Fruit fly (Drosophila melanogaster) whole organism, embryonic: ENCODE data around the gene CG33268.
A peak's percentile ranks its signal among the peaks of the same experiment; 100 is the strongest.

Experiments used
- BtbVII ChIP-seq: fragments of 200-800 bp; sonication (Bioruptor generic); optimal IDR thresholded peaks from 3 replicates; lab custom pipeline; 2017; ENCODE audit warnings: missing biosample characterization, mild to moderate bottlenecking, missing genetic modification characterization
- CG10565 ChIP-seq: fragments of 200-800 bp; sonication (Bioruptor generic); optimal IDR thresholded peaks from 3 replicates; lab custom pipeline; 2016; ENCODE audit warnings: missing biosample characterization, mild to moderate bottlenecking, missing genetic modification characterization
- CG11398 ChIP-seq: fragments of 200-800 bp; sonication (Bioruptor generic); optimal IDR thresholded peaks from 2 replicates; lab custom pipeline; 2016; ENCODE audit warnings: missing biosample characterization, missing genetic modification characterization
- CG11456 ChIP-seq: fragments of 200-800 bp; sonication (Bioruptor generic); IDR thresholded peaks from 3 replicates; pipeline ENCODE4 v1.3.6; 2022; ENCODE audit warnings: missing biosample characterization, missing genetic modification characterization
- CG11504 ChIP-seq: fragments of 200-800 bp; sonication (Bioruptor generic); optimal IDR thresholded peaks from 3 replicates; lab custom pipeline; 2019; ENCODE audit warnings: missing biosample characterization, mild to moderate bottlenecking, missing genetic modification characterization, moderate library complexity
- CG11695 ChIP-seq: fragments of 200-800 bp; sonication (Bioruptor generic); IDR thresholded peaks from 3 replicates; pipeline ENCODE4 v1.3.6; 2022; ENCODE audit warnings: missing biosample characterization, missing genetic modification characterization
- CG11723 ChIP-seq: fragments of 200-800 bp; sonication (Bioruptor generic); optimal IDR thresholded peaks from 2 replicates; lab custom pipeline; 2017; ENCODE audit warnings: missing biosample characterization, mild to moderate bottlenecking, missing genetic modification characterization
- CG12071 ChIP-seq: fragments of 200-800 bp; sonication (Bioruptor generic); optimal IDR thresholded peaks from 3 replicates; lab custom pipeline; 2018; ENCODE audit warnings: missing biosample characterization, mild to moderate bottlenecking, missing genetic modification characterization
- CG13287 ChIP-seq: fragments of 200-800 bp; sonication (Bioruptor generic); IDR thresholded peaks from 2 replicates; pipeline ENCODE4 v1.3.6; 2022; ENCODE audit warnings: missing biosample characterization, missing genetic modification characterization; ENCODE audit not compliant: partially characterized antibody
- CG13775 ChIP-seq: fragments of 200-800 bp; sonication (Bioruptor generic); optimal IDR thresholded peaks from 3 replicates; lab custom pipeline; 2017; ENCODE audit warnings: missing biosample characterization, mild to moderate bottlenecking, missing genetic modification characterization
- CG15011 ChIP-seq: fragments of 200-800 bp; sonication (Bioruptor generic); optimal IDR thresholded peaks from 3 replicates; lab custom pipeline; 2018; ENCODE audit warnings: missing biosample characterization, mild to moderate bottlenecking, missing genetic modification characterization
- CG18764 ChIP-seq: fragments of 200-800 bp; sonication (Bioruptor generic); optimal IDR thresholded peaks from 3 replicates; lab custom pipeline; 2016; ENCODE audit warnings: missing biosample characterization, missing genetic modification characterization
- CG2129 ChIP-seq: fragments of 200-800 bp; sonication (Bioruptor generic); IDR thresholded peaks from 2 replicates; pipeline ENCODE4 v1.3.6; 2022; ENCODE audit warnings: missing biosample characterization, missing genetic modification characterization; ENCODE audit not compliant: partially characterized antibody
- CG31441 ChIP-seq: fragments of 200-800 bp; sonication (Bioruptor generic); IDR thresholded peaks from 2 replicates; pipeline ENCODE4 v1.3.6; 2022; ENCODE audit warnings: missing biosample characterization, missing genetic modification characterization
- CG7556 ChIP-seq: fragments of 200-800 bp; sonication (Bioruptor generic); optimal IDR thresholded peaks from 2 replicates; lab custom pipeline; 2017; ENCODE audit warnings: missing biosample characterization, mild to moderate bottlenecking, missing genetic modification characterization
- CG8089 ChIP-seq: fragments of 200-800 bp; sonication (Bioruptor generic); optimal IDR thresholded peaks from 3 replicates; lab custom pipeline; 2016; ENCODE audit warnings: missing biosample characterization, missing genetic modification characterization
- Doc2 ChIP-seq: fragments of 200-800 bp; sonication (Bioruptor generic); IDR thresholded peaks from 2 replicates; pipeline ENCODE4 v1.3.6; 2022; ENCODE audit warnings: missing biosample characterization, missing genetic modification characterization
- Doc3 ChIP-seq: fragments of 200-800 bp; sonication (Bioruptor generic); IDR thresholded peaks from 3 replicates; pipeline ENCODE4 v1.3.6; 2022; ENCODE audit warnings: missing biosample characterization, missing genetic modification characterization; ENCODE audit not compliant: partially characterized antibody
- Dp ChIP-seq: fragments of 200-800 bp; sonication (Bioruptor generic); optimal IDR thresholded peaks from 2 replicates; lab custom pipeline; 2018; ENCODE audit warnings: missing biosample characterization, mild to moderate bottlenecking, missing genetic modification characterization, moderate library complexity
- Dref ChIP-seq: fragments of 200-800 bp; sonication (Bioruptor generic); IDR thresholded peaks from 2 replicates; pipeline ENCODE4 v1.3.6; 2022; ENCODE audit warnings: missing biosample characterization, missing genetic modification characterization
- H2.0 ChIP-seq: fragments of 200-800 bp; sonication (Bioruptor generic); IDR thresholded peaks from 2 replicates; pipeline ENCODE4 v1.3.6; 2022; ENCODE audit warnings: missing biosample characterization, missing genetic modification characterization
- HHEX ChIP-seq: fragments of 200-800 bp; sonication (Bioruptor generic); optimal IDR thresholded peaks from 3 replicates; lab custom pipeline; 2017; ENCODE audit warnings: missing biosample characterization, mild to moderate bottlenecking, missing genetic modification characterization, missing genetic modification reagents
- HmgD ChIP-seq: fragments of 200-800 bp; sonication (Bioruptor generic); optimal IDR thresholded peaks from 3 replicates; lab custom pipeline; 2016; ENCODE audit warnings: missing biosample characterization, missing genetic modification characterization
- Hmx ChIP-seq: fragments of 200-800 bp; sonication (Bioruptor generic); optimal IDR thresholded peaks from 2 replicates; lab custom pipeline; 2016; ENCODE audit warnings: missing biosample characterization, missing genetic modification characterization
- Hr51 ChIP-seq, 2 experiments: fragments of 200-800 bp; sonication (Bioruptor generic); optimal IDR thresholded peaks; 2 replicates in 1 of 2; 3 replicates in 1 of 2; lab custom pipeline; 2016 to 2018; ENCODE audit warnings: missing biosample characterization in 2 of 2, missing genetic modification characterization in 2 of 2, mild to moderate bottlenecking in 1 of 2, moderate library complexity in 1 of 2
- Jarid2 ChIP-seq: fragments of 200-800 bp; sonication (Bioruptor generic); optimal IDR thresholded peaks from 3 replicates; lab custom pipeline; 2017; ENCODE audit warnings: mild to moderate bottlenecking, missing biosample characterization, missing genetic modification reagents, missing genetic modification characterization
- Mad ChIP-seq: fragments of 200-800 bp; sonication (Bioruptor generic); optimal IDR thresholded peaks from 2 replicates; lab custom pipeline; 2016; ENCODE audit warnings: missing biosample characterization, missing genetic modification characterization
- Meics ChIP-seq: fragments of 200-800 bp; sonication (Bioruptor generic); optimal IDR thresholded peaks from 2 replicates; lab custom pipeline; 2017; ENCODE audit warnings: missing biosample characterization, mild to moderate bottlenecking, missing genetic modification characterization
- Poxn ChIP-seq: fragments of 200-800 bp; sonication (Bioruptor generic); IDR thresholded peaks from 2 replicates; pipeline ENCODE4 v1.3.6; 2022; ENCODE audit warnings: missing biosample characterization, missing genetic modification characterization
- Rx ChIP-seq: fragments of 200-800 bp; sonication (Bioruptor generic); IDR thresholded peaks from 2 replicates; pipeline ENCODE4 v1.3.6; 2022; ENCODE audit warnings: missing biosample characterization, missing genetic modification characterization
- ac ChIP-seq: fragments of 200-800 bp; sonication (Bioruptor generic); optimal IDR thresholded peaks from 3 replicates; lab custom pipeline; 2017; ENCODE audit warnings: missing biosample characterization, mild to moderate bottlenecking, missing genetic modification characterization
- bsh ChIP-seq, 2 experiments: fragments of 200-800 bp; sonication (Bioruptor generic); optimal IDR thresholded peaks; 2 replicates each; lab custom pipeline; 2017 to 2018; ENCODE audit warnings: mild to moderate bottlenecking in 2 of 2, missing biosample characterization in 2 of 2, missing genetic modification characterization in 2 of 2, moderate library complexity in 1 of 2
- disco-r ChIP-seq: fragments of 200-800 bp; sonication (Bioruptor generic); optimal IDR thresholded peaks from 2 replicates; lab custom pipeline; 2016; ENCODE audit warnings: missing biosample characterization, missing genetic modification characterization
- dmrt11E ChIP-seq: fragments of 200-800 bp; sonication (Bioruptor generic); optimal IDR thresholded peaks from 3 replicates; lab custom pipeline; 2018; ENCODE audit warnings: missing biosample characterization, mild to moderate bottlenecking, missing genetic modification characterization, moderate library complexity
- klu ChIP-seq: fragments of 200-800 bp; sonication (Bioruptor generic); IDR thresholded peaks from 2 replicates; pipeline ENCODE4 v1.3.6; 2022; ENCODE audit warnings: missing biosample characterization, missing genetic modification characterization
- lab ChIP-seq: fragments of 200-800 bp; sonication (Bioruptor generic); optimal IDR thresholded peaks from 3 replicates; lab custom pipeline; 2017; ENCODE audit warnings: missing biosample characterization, missing genetic modification characterization, mild to moderate bottlenecking, moderate library complexity, missing genetic modification reagents
- lov ChIP-seq, 2 experiments: fragments of 200-800 bp in 1 of 2; fragments of >200 bp in 1 of 2; sonication (Bioruptor generic) in 1 of 2; IDR thresholded peaks in 1 of 2; optimal IDR thresholded peaks in 1 of 2; 2 replicates in 1 of 2; 3 replicates in 1 of 2; pipeline versions ENCODE4 v1.3.6 to Lab custom; 2017 to 2022; ENCODE audit warnings: missing biosample characterization in 1 of 2, missing genetic modification characterization in 1 of 2
- mirr ChIP-seq: fragments of 200-800 bp; sonication (Bioruptor generic); optimal IDR thresholded peaks from 3 replicates; lab custom pipeline; 2018; ENCODE audit warnings: missing biosample characterization, mild to moderate bottlenecking, missing genetic modification characterization
- nerfin-2 ChIP-seq: fragments of 200-800 bp; sonication (Bioruptor generic); IDR thresholded peaks from 2 replicates; pipeline ENCODE4 v1.3.6; 2022; ENCODE audit warnings: missing biosample characterization, missing genetic modification characterization; ENCODE audit not compliant: partially characterized antibody
- nmo ChIP-seq: fragments of 200-800 bp; sonication (Bioruptor generic); optimal IDR thresholded peaks from 2 replicates; lab custom pipeline; 2018; ENCODE audit warnings: missing biosample characterization, mild to moderate bottlenecking, missing genetic modification characterization, moderate library complexity
- pan ChIP-seq, 4 experiments: fragments of >200 bp in 3 of 4; fragments of 200-800 bp in 1 of 4; sonication (Bioruptor generic) in 1 of 4; optimal IDR thresholded peaks in 3 of 4; IDR thresholded peaks in 1 of 4; 2 replicates each; pipeline versions ENCODE4 v1.3.6 to Lab custom; 2017 to 2022; ENCODE audit warnings: missing biosample characterization in 2 of 4, missing genetic modification characterization in 2 of 4, mixed read lengths in 1 of 4
- phol ChIP-seq: fragments of 200-800 bp; sonication (Bioruptor generic); optimal IDR thresholded peaks from 3 replicates; lab custom pipeline; 2018; ENCODE audit warnings: missing biosample characterization, mild to moderate bottlenecking, missing genetic modification characterization, moderate library complexity
- rib ChIP-seq: fragments of 200-800 bp; sonication (Bioruptor generic); IDR thresholded peaks from 2 replicates; pipeline ENCODE4 v1.3.6; 2022; ENCODE audit warnings: missing biosample characterization, missing genetic modification characterization
- shn ChIP-seq: fragments of 200-800 bp; sonication (Bioruptor generic); optimal IDR thresholded peaks from 3 replicates; lab custom pipeline; 2016; ENCODE audit warnings: missing biosample characterization, missing genetic modification characterization
- sisA ChIP-seq: fragments of 200-800 bp; sonication (Bioruptor generic); IDR thresholded peaks from 2 replicates; pipeline ENCODE4 v1.3.6; 2022; ENCODE audit warnings: missing biosample characterization, missing genetic modification characterization
- stc ChIP-seq: fragments of 200-800 bp; sonication (Bioruptor generic); IDR thresholded peaks from 2 replicates; pipeline ENCODE4 v1.3.6; 2022; ENCODE audit warnings: missing biosample characterization, missing genetic modification characterization
- tap ChIP-seq: fragments of 200-800 bp; optimal IDR thresholded peaks from 3 replicates; lab custom pipeline; 2019; ENCODE audit warnings: missing biosample characterization, mild to moderate bottlenecking, missing genetic modification characterization, moderate library complexity
- tll ChIP-seq, 2 experiments: fragments of 200-800 bp in 1 of 2; fragments of >200 bp in 1 of 2; sonication (Bioruptor generic) in 1 of 2; optimal IDR thresholded peaks; 2 replicates each; lab custom pipeline; 2017 to 2019; ENCODE audit warnings: missing biosample characterization in 2 of 2, missing genetic modification characterization in 2 of 2, mild to moderate bottlenecking in 1 of 2, moderate library complexity in 1 of 2
- zfh1 ChIP-seq: fragments of 200-800 bp; sonication (Bioruptor generic); IDR thresholded peaks from 3 replicates; pipeline ENCODE4 v1.3.6; 2022; ENCODE audit warnings: missing biosample characterization, missing genetic modification characterization

The CG33268 gene

dm6 chr3L:11556637-11557036, 34.4 kb downstream of the CG33268 start (continued):
- TF ChIP-seq CG13287 (GFP tag; lab: Robert Waterston, UW), result no peak
- no peak for TF ChIP-seq Dref (GFP tag; lab: Robert Waterston, UW)
- TF ChIP-seq CG11723 (GFP tag; lab: Kevin White, UChicago), result no peak
- TF ChIP-seq CG13775, result peak; percentile 46
- no peak for TF ChIP-seq bsh (GFP tag; optimal IDR thresholded peaks at IDR 0.05; lab: Kevin White, UChicago)
- TF ChIP-seq HHEX (GFP tag; lab: Kevin White, UChicago), result no peak
- TF ChIP-seq H2.0 (GFP tag; lab: Robert Waterston, UW), result no peak
- no peak for TF ChIP-seq pan (optimal IDR thresholded peaks at IDR 0.05; lab: Kevin White, UChicago)
- peak in 1 of 2 experiments; percentile 20 for TF ChIP-seq pan (GFP tag; optimal IDR thresholded peaks at IDR 0.05 in 1 of 2, IDR thresholded peaks at IDR 0.05 in 1 of 2)
- no peak for TF ChIP-seq Mad (GFP tag; lab: Kevin White, UChicago)
- peak; percentile 31; the same call in 1 of the 2 replicates for TF ChIP-seq CG31441 (GFP tag; lab: Robert Waterston, UW)
- no peak for TF ChIP-seq ac (GFP tag; lab: Kevin White, UChicago)
- TF ChIP-seq BtbVII (GFP tag; lab: Kevin White, UChicago), result no peak
- TF ChIP-seq HmgD, result no peak
- no peak for TF ChIP-seq phol
- no peak for TF ChIP-seq klu (GFP tag; lab: Robert Waterston, UW)
- TF ChIP-seq zfh1 (GFP tag; lab: Robert Waterston, UW), result no peak
- TF ChIP-seq CG11398 (GFP tag; lab: Kevin White, UChicago), result no peak
- no peak for TF ChIP-seq tap (tag; lab: Kevin White, UChicago)
- peak in 1 of 2 experiments; percentile 38 for TF ChIP-seq Hr51 (GFP tag; optimal IDR thresholded peaks at IDR 0.05; lab: Kevin White, UChicago)
- TF ChIP-seq rib, result no peak
- no peak for TF ChIP-seq disco-r (GFP tag; lab: Kevin White, UChicago)
- 0 out of 3 replicates have a peak, but pooled peaks have one; percentile 13 for TF ChIP-seq CG11695 (GFP tag; lab: Robert Waterston, UW)
- TF ChIP-seq stc (GFP tag; lab: Robert Waterston, UW), result no peak
- no peak for TF ChIP-seq dmrt11E (tag; lab: Kevin White, UChicago)
- TF ChIP-seq nmo (GFP tag; lab: Kevin White, UChicago), result no peak
- no peak for TF ChIP-seq lov (optimal IDR thresholded peaks at IDR 0.05; lab: Kevin White, UChicago)
- TF ChIP-seq lov (GFP tag; IDR thresholded peaks at IDR 0.05; lab: Robert Waterston, UW), result no peak
- no peak for TF ChIP-seq Jarid2 (GFP tag; lab: Kevin White, UChicago)
- TF ChIP-seq mirr, result no peak
- TF ChIP-seq Meics, result peak; percentile 66
- TF ChIP-seq Doc3 (GFP tag; lab: Robert Waterston, UW), result no peak
- TF ChIP-seq CG7556 (GFP tag; lab: Kevin White, UChicago), result peak; percentile 75
- TF ChIP-seq Hmx (GFP tag; lab: Kevin White, UChicago), result no peak
- no peak for TF ChIP-seq CG10565 (GFP tag; lab: Kevin White, UChicago)
- peak; percentile 54 for TF ChIP-seq lab (GFP tag; lab: Kevin White, UChicago)
- TF ChIP-seq CG2129, result no peak
- peak; percentile 15 for TF ChIP-seq CG11504 (tag; lab: Kevin White, UChicago)
- TF ChIP-seq CG15011 (GFP tag; lab: Kevin White, UChicago), result peak; percentile 41
- TF ChIP-seq shn (GFP tag; lab: Kevin White, UChicago), result no peak
- no peak for TF ChIP-seq tll (GFP tag; optimal IDR thresholded peaks at IDR 0.05; lab: Kevin White, UChicago)
- no peak for TF ChIP-seq Poxn
- no peak for TF ChIP-seq Doc2 (GFP tag; lab: Robert Waterston, UW)
- TF ChIP-seq nerfin-2 (GFP tag; lab: Robert Waterston, UW), result no peak
- TF ChIP-seq CG18764 (GFP tag; lab: Kevin White, UChicago), result no peak
- no peak for TF ChIP-seq CG12071
- TF ChIP-seq CG11456 (GFP tag; lab: Robert Waterston, UW), result no peak
- TF ChIP-seq CG8089, result no peak
- TF ChIP-seq Dp, result no peak
- TF ChIP-seq sisA (GFP tag; lab: Robert Waterston, UW), result no peak
- no peak for TF ChIP-seq Rx (GFP tag; lab: Robert Waterston, UW)
